Fruit fly (Drosophila melanogaster): ENCODE measurements around the gene CG10809.
A peak's percentile ranks its signal among the peaks of the same experiment; 100 is the strongest.

Gene CG10809

dm6 chr3L:9897164-9897783 is 37.6 kb upstream of the CG10809 start:
- TF ChIP-seq Hnf4 (GFP tag; optimal IDR thresholded peaks at IDR 0.05) (peak; percentile 4), HLH106 (tag; optimal IDR thresholded peaks at IDR 0.05) (peak; percentile 22), foxo (GFP tag; optimal IDR thresholded peaks at IDR 0.05) (peak in 1 of 2 experiments; percentile 58), Sp1 (GFP tag; optimal IDR thresholded peaks at IDR 0.05) (peak; percentile 4), Rel (GFP tag; optimal IDR thresholded peaks at IDR 0.05) (no peak), Rel (tag; optimal IDR thresholded peaks at IDR 0.05) (peak; percentile 61), Jra (GFP tag; optimal IDR thresholded peaks at IDR 0.05) (peak; percentile 49), h (GFP tag; optimal IDR thresholded peaks at IDR 0.05) (peak; percentile 55), CG9705 (GFP tag; optimal IDR thresholded peaks at IDR 0.05) (no peak), psq (GFP tag; optimal IDR thresholded peaks at IDR 0.05) (peak; percentile 6), OdsH (GFP tag; optimal IDR thresholded peaks at IDR 0.05) (peak; percentile 12), woc (GFP tag; optimal IDR thresholded peaks at IDR 0.05) (peak; percentile 1), Dif (GFP tag; optimal IDR thresholded peaks at IDR 0.05; ENCODE audit: partially characterized antibody) (no peak), rgr (GFP tag; optimal IDR thresholded peaks at IDR 0.05) (peak; percentile 56), ey (GFP tag; optimal IDR thresholded peaks at IDR 0.05) (peak; percentile 6), fru (GFP tag; optimal IDR thresholded peaks at IDR 0.05) (peak; percentile 75), br (GFP tag; optimal IDR thresholded peaks at IDR 0.05) (peak; percentile 57), CrebA (GFP tag; optimal IDR thresholded peaks at IDR 0.05; ENCODE audit: borderline replicate concordance) (no peak), dsf (GFP tag; optimal IDR thresholded peaks at IDR 0.05; ENCODE audit: borderline replicate concordance) (no peak)

DNA sequence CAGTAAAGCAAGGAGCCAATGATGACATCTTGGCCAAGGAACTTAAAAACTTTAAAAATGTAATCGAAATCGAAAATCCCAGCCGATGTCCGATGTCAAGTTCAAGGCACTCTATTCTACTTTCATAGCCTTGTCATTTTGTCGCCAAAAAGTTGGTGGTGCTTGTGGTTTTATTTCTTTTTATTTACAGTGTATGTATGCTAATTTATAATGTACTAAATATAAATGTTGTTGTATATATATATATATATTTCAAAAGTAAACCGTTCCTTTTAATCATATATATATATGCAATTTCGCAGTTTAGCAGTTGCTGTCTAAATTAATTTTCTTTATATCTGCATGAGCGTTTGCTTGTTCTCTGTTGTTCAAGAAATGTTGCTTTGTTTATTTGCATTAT is 35.0 kb upstream of the CG10809 start, which contains the start of the genes CG6709 and Hez:
Gene CG6709, minus strand, starts transcription at position 101 of the 400 bp plus-strand sequence.
Gene Hez, minus strand, starts transcription at position 101 of the 400 bp plus-strand sequence.
- TF ChIP-seq Hr83 (GFP tag; optimal IDR thresholded peaks at IDR 0.05; ENCODE audit: poor library complexity, severe bottlenecking) (no peak), br (GFP tag; optimal IDR thresholded peaks at IDR 0.05) (no peak), ey (GFP tag; optimal IDR thresholded peaks at IDR 0.05) (no peak)

- TF ChIP-seq Hr83 (GFP tag; optimal IDR thresholded peaks at IDR 0.05; ENCODE audit: poor library complexity, severe bottlenecking), result no peak
- TF ChIP-seq rgr (GFP tag; optimal IDR thresholded peaks at IDR 0.05), result no peak
- TF ChIP-seq woc (GFP tag; optimal IDR thresholded peaks at IDR 0.05), result no peak
- no peak for TF ChIP-seq Hnf4 (GFP tag; optimal IDR thresholded peaks at IDR 0.05)
- no peak for TF ChIP-seq Vsx2 (GFP tag; optimal IDR thresholded peaks at IDR 0.05; ENCODE audit: partially characterized antibody)
- no peak for TF ChIP-seq sage (GFP tag; optimal IDR thresholded peaks at IDR 0.05)
- TF ChIP-seq HLH106 (tag; optimal IDR thresholded peaks at IDR 0.05), result no peak
- TF ChIP-seq foxo (GFP tag; optimal IDR thresholded peaks at IDR 0.05), result no peak
- TF ChIP-seq N (GFP tag; optimal IDR thresholded peaks at IDR 0.05), result no peak
- TF ChIP-seq dmrt93B (GFP tag; optimal IDR thresholded peaks at IDR 0.05), result no peak
- TF ChIP-seq CG32264 (GFP tag; optimal IDR thresholded peaks at IDR 0.05), result no peak
- no peak for TF ChIP-seq GATAd (GFP tag; optimal IDR thresholded peaks at IDR 0.05)
- TF ChIP-seq Myc (optimal IDR thresholded peaks at IDR 0.05), result no peak
- no peak for TF ChIP-seq CG9705 (GFP tag; optimal IDR thresholded peaks at IDR 0.05)
- TF ChIP-seq brk (GFP tag; optimal IDR thresholded peaks at IDR 0.05), result no peak
- TF ChIP-seq jim (GFP tag; optimal IDR thresholded peaks at IDR 0.05), result no peak
Measured at dm6 chr3L:9893983-9894382, 34.3 kb upstream of the CG10809 start.

DNA sequence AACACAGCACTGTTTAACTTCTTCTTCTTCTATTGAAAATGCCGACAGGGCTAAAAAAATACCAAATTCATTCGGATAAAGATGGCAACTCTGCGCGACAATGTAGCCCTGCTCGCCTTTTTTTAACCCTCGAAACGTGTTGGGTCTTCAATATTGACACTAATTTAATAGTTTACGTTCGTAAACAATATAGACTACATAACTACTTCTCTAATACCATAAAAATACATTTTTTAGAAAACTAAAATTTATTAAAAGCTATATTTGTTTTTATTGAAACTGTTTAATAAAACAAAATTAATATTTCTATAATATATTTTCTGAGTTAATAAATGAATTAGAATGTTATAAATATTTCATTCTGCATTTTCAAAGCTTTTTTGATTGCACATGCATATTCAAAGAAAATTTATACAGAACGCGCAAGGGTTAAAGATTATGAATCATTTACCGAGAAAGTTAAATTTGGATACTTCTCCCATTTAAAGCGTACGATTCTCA is 29.0 kb upstream of the CG10809 start, which contains the start of the genes Taf2 and CalpB:
Gene Taf2, minus strand, starts transcription at position 54 of the 501 bp plus-strand sequence.
Gene CalpB, plus strand, starts transcription at position 133 of the 501 bp plus-strand sequence.
- no peak for TF ChIP-seq jim (GFP tag; optimal IDR thresholded peaks at IDR 0.05)
- no peak for TF ChIP-seq usp (GFP tag; optimal IDR thresholded peaks at IDR 0.05)
- no peak for TF ChIP-seq sage (GFP tag; optimal IDR thresholded peaks at IDR 0.05)
- no peak for TF ChIP-seq Myc (optimal IDR thresholded peaks at IDR 0.05)
- TF ChIP-seq OdsH (GFP tag; optimal IDR thresholded peaks at IDR 0.05), result peak; percentile 80
- no peak for TF ChIP-seq lola (GFP tag; optimal IDR thresholded peaks at IDR 0.05)
- peak; percentile 77 for TF ChIP-seq dmrt93B (GFP tag; optimal IDR thresholded peaks at IDR 0.05)
- no peak for TF ChIP-seq tai (GFP tag; optimal IDR thresholded peaks at IDR 0.05)
- no peak for TF ChIP-seq br (GFP tag; optimal IDR thresholded peaks at IDR 0.05)
- TF ChIP-seq pan (optimal IDR thresholded peaks at IDR 0.05), result no peak
- TF ChIP-seq dl (GFP tag; optimal IDR thresholded peaks at IDR 0.05; ENCODE audit: insufficient read depth in 1 of 2, partially characterized antibody in 2 of 2), result no peak
- peak; percentile 68 for TF ChIP-seq h (GFP tag; optimal IDR thresholded peaks at IDR 0.05)
- TF ChIP-seq woc (GFP tag; optimal IDR thresholded peaks at IDR 0.05), result peak; percentile 49
- peak; percentile 46 for TF ChIP-seq ey (GFP tag; optimal IDR thresholded peaks at IDR 0.05)
- peak; percentile 78 for TF ChIP-seq rgr (GFP tag; optimal IDR thresholded peaks at IDR 0.05)
- TF ChIP-seq Rel (GFP tag; optimal IDR thresholded peaks at IDR 0.05), result no peak
- TF ChIP-seq Rel (tag; optimal IDR thresholded peaks at IDR 0.05), result peak; percentile 44
- no peak for TF ChIP-seq N (GFP tag; optimal IDR thresholded peaks at IDR 0.05)
- TF ChIP-seq CG9705 (GFP tag; optimal IDR thresholded peaks at IDR 0.05), result peak; percentile 57
- TF ChIP-seq Mio (GFP tag; optimal IDR thresholded peaks at IDR 0.05), result no peak
- no peak for TF ChIP-seq Jra (GFP tag; optimal IDR thresholded peaks at IDR 0.05)
- TF ChIP-seq HLH106 (tag; optimal IDR thresholded peaks at IDR 0.05), result peak; percentile 92
- TF ChIP-seq psq (GFP tag; optimal IDR thresholded peaks at IDR 0.05), result peak; percentile 77
- no peak for TF ChIP-seq Dif (GFP tag; optimal IDR thresholded peaks at IDR 0.05; ENCODE audit: partially characterized antibody)
- TF ChIP-seq CrebA (GFP tag; optimal IDR thresholded peaks at IDR 0.05; ENCODE audit: borderline replicate concordance), result no peak
- TF ChIP-seq sv (GFP tag; optimal IDR thresholded peaks at IDR 0.05), result peak; percentile 52
- no peak for TF ChIP-seq Hr78 (GFP tag; optimal IDR thresholded peaks at IDR 0.05)
- peak; percentile 89 for TF ChIP-seq Sp1 (GFP tag; optimal IDR thresholded peaks at IDR 0.05)
- no peak for TF ChIP-seq Vsx2 (GFP tag; optimal IDR thresholded peaks at IDR 0.05; ENCODE audit: partially characterized antibody)
- no peak for TF ChIP-seq CG32264 (GFP tag; optimal IDR thresholded peaks at IDR 0.05)
- TF ChIP-seq fru (GFP tag; optimal IDR thresholded peaks at IDR 0.05), result peak; percentile 51
- no peak for TF ChIP-seq Dfd (GFP tag; optimal IDR thresholded peaks at IDR 0.05)
- peak; percentile 29 for TF ChIP-seq Hr83 (GFP tag; optimal IDR thresholded peaks at IDR 0.05; ENCODE audit: poor library complexity, severe bottlenecking)
- TF ChIP-seq foxo (GFP tag; optimal IDR thresholded peaks at IDR 0.05), result peak in 1 of 2 experiments; percentile 76

Measured in whole organism, wandering third instar larva.